Worm (Caenorhabditis elegans): Measurements from ENCODE around the gene Y38E10A.14.

Y38E10A.14 gene

DNA sequence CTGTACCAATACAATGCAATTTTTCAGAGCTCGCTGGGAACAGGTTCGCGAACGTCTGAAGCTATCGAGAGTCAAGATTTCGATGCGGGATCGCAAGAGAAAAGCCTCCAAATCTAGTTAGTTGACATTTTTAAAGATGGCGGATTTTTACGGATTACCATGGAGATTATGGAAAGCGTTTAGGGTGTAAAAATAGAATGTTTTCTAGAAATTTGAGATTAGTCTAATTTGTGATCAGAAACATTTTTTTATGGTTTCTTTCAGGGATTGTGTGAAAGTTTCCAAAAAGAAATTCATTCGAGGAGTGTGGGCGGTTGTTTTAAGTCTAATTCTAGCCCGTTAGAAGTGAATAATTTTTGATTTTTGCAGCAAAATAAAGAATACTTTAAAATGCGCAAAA, 31.5 kb upstream of the Y38E10A.14 start:
- no peak for TF ChIP-seq nhr-71 (tag; optimal IDR thresholded peaks at IDR 0.05)
- no peak for TF ChIP-seq nhr-90 (tag; optimal IDR thresholded peaks at IDR 0.05; ENCODE audit: poor library complexity)
- TF ChIP-seq ceh-8 (GFP tag; optimal IDR thresholded peaks at IDR 0.05) = no peak
- no peak for TF ChIP-seq fkh-10 (GFP tag; optimal IDR thresholded peaks at IDR 0.05)
- no peak for TF ChIP-seq zag-1 (tag; optimal IDR thresholded peaks at IDR 0.05)
- peak; percentile 77 for TF ChIP-seq dsc-1 (tag; optimal IDR thresholded peaks at IDR 0.05)
- TF ChIP-seq sptf-1 (tag; optimal IDR thresholded peaks at IDR 0.05) = no peak
- no peak for TF ChIP-seq pqm-1 (tag; optimal IDR thresholded peaks at IDR 0.05)
- TF ChIP-seq nhr-11 (tag; optimal IDR thresholded peaks at IDR 0.05) = no peak
- TF ChIP-seq nhr-84 (tag; optimal IDR thresholded peaks at IDR 0.05) = no peak
- no peak for TF ChIP-seq nhr-237 (tag; optimal IDR thresholded peaks at IDR 0.05)
- no peak for TF ChIP-seq ceh-90 (tag; optimal IDR thresholded peaks at IDR 0.05)
- no peak for TF ChIP-seq tbx-2 (tag; optimal IDR thresholded peaks at IDR 0.05)
- TF ChIP-seq nhr-19 (GFP tag; conservative IDR thresholded peaks at IDR 0.05) = no peak
- no peak for TF ChIP-seq aha-1 (tag; optimal IDR thresholded peaks at IDR 0.05)
- no peak for TF ChIP-seq lin-39 (tag; optimal IDR thresholded peaks at IDR 0.05)
- TF ChIP-seq fkh-8 (tag; optimal IDR thresholded peaks at IDR 0.05) = peak; percentile 19

DNA sequence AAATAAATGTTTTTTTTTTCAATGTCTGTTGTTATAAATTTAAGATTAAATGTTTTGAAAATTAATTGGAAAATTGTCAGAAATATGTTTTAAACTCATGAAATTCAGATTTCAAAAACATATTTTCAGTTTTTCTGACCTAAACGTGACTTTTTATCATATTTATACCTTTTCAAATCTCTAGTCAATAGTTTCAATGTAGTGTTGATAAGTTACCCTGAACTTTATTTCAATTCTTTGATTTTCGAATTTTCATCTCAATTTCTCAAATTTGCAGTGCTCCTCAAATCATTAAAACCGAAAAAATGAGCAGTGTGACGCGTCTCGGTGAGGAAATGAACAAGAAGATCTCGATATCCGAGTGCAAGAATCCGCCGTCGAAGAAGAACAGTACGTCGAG, 30.1 kb upstream of the Y38E10A.14 start, which contains the start of gene rgs-4:
Gene rgs-4 (plus strand): TSS at position 301 of the 400 bp plus-strand sequence.
- TF ChIP-seq ets-5 (GFP tag; IDR thresholded peaks at IDR 0.05) = no peak
- no peak for TF ChIP-seq nhr-237 (tag; optimal IDR thresholded peaks at IDR 0.05)
- TF ChIP-seq dsc-1 (tag; optimal IDR thresholded peaks at IDR 0.05) = no peak
- no peak for TF ChIP-seq ama-1 (optimal IDR thresholded peaks at IDR 0.05)
- TF ChIP-seq C04F5.9 (tag; optimal IDR thresholded peaks at IDR 0.05) = no peak
- TF ChIP-seq hlh-17 (GFP tag; optimal IDR thresholded peaks at IDR 0.05; ENCODE audit: borderline replicate concordance) = no peak
- no peak for TF ChIP-seq C34B4.2 (tag; optimal IDR thresholded peaks at IDR 0.05)
- TF ChIP-seq tlp-1 (tag; optimal IDR thresholded peaks at IDR 0.05) = no peak
- no peak for TF ChIP-seq elt-2 (tag; optimal IDR thresholded peaks at IDR 0.05)

DNA sequence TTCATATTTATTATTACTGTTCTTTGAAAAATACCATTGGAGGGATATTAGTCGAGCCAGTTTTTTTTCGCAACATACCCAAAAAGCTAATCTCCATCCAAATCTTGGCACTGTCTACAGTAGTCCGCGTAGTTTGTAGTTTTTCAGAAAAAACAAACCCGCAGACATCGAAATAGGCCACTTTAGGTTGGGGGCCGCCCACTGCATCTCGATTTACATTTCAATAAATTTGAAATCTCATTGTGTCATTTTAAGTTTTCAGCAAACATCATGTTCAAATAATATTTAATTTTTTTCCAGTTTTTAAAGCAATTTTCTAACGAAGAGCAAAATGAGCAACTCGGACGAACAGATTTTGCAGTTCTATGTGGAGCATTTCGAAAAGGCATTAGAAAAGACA, 16.0 kb upstream of the Y38E10A.14 start, which contains the start of gene nhr-235:
Gene nhr-235 (plus strand): TSS at position 301 of the 400 bp plus-strand sequence.
- no peak for TF ChIP-seq mdl-1 (tag; optimal IDR thresholded peaks at IDR 0.05)
- no peak for TF ChIP-seq unc-30 (tag; optimal IDR thresholded peaks at IDR 0.05)
- no peak for TF ChIP-seq lsy-2 (tag; optimal IDR thresholded peaks at IDR 0.05)
- TF ChIP-seq aha-1 (tag; optimal IDR thresholded peaks at IDR 0.05) = no peak
- TF ChIP-seq isw-1 (GFP tag; IDR thresholded peaks at IDR 0.05) = no peak

- TF ChIP-seq pax-3 (tag; optimal IDR thresholded peaks at IDR 0.05) (no peak), unc-30 (tag; optimal IDR thresholded peaks at IDR 0.05) (no peak), lin-35 (GFP tag; optimal IDR thresholded peaks at IDR 0.05) (no peak), snu-23 (GFP tag; optimal IDR thresholded peaks at IDR 0.05) (no peak), nhr-19 (GFP tag; conservative IDR thresholded peaks at IDR 0.05) (no peak), nhr-84 (tag; optimal IDR thresholded peaks at IDR 0.05) (no peak), lin-15B (tag; optimal IDR thresholded peaks at IDR 0.05) (no peak), xbp-1 (tag; optimal IDR thresholded peaks at IDR 0.05) (no peak)
Observed at ce11 chrII:12636602-12637001, 12.3 kb upstream of the Y38E10A.14 start, which contains the start of gene nhr-234. TSS of gene nhr-234 (plus strand) at chrII:12636678.

ce11 chrII:12634749-12635318, 10.5 kb upstream of the Y38E10A.14 start, which contains the start of gene Y38E10A.17:
TSS of gene Y38E10A.17 (minus strand) at chrII:12634799.
- TF ChIP-seq nhr-85 (tag) (peak; percentile 67), jun-1 (tag; optimal IDR thresholded peaks at IDR 0.05) (no peak), unc-98 (GFP tag; IDR thresholded peaks at IDR 0.05) (no peak), pag-3 (tag; optimal IDR thresholded peaks at IDR 0.05; ENCODE audit: borderline replicate concordance, insufficient read depth) (no peak)

All from whole organism, L1 larva.